Worm (Caenorhabditis elegans): ENCODE results near the gene T22F3.8.

T22F3.8 gene

ce11 chrV:3613042-3613441 lies 7.8 kb upstream of the T22F3.8 start:
- TF ChIP-seq bed-2 (GFP tag; IDR thresholded peaks at IDR 0.05) (no peak), zim-3 (tag; optimal IDR thresholded peaks at IDR 0.05) (no peak), zfh-2 (GFP tag; conservative IDR thresholded peaks at IDR 0.05) (peak; percentile 58; the same call in 1 of the 2 replicates), lir-1 (GFP tag; conservative IDR thresholded peaks at IDR 0.05) (no peak), tbp1 (GFP tag; optimal IDR thresholded peaks at IDR 0.05) (no peak), ztf-25 (GFP tag; IDR thresholded peaks at IDR 0.05) (no peak), nfya-2 (GFP tag; IDR thresholded peaks at IDR 0.05) (no peak), B0035.1 (tag; optimal IDR thresholded peaks at IDR 0.05) (no peak)

- TF ChIP-seq snpc-3.4 (tag; optimal IDR thresholded peaks at IDR 0.05) (no peak), madf-8 (GFP tag; conservative IDR thresholded peaks at IDR 0.05) (no peak), F22D6.2 (tag; optimal IDR thresholded peaks at IDR 0.05) (no peak), hlh-12 (tag; optimal IDR thresholded peaks at IDR 0.05) (no peak), F23B12.7 (tag; optimal IDR thresholded peaks at IDR 0.05; ENCODE audit: insufficient read depth) (no peak), unc-62 (GFP tag; optimal IDR thresholded peaks at IDR 0.05) (no peak), lin-54 (GFP tag; optimal IDR thresholded peaks at IDR 0.05) (no peak), rcor-1 (GFP tag; IDR thresholded peaks at IDR 0.05) (no peak), snpc-4 (GFP tag; optimal IDR thresholded peaks at IDR 0.05) (no peak), snpc-4 (tag; optimal IDR thresholded peaks at IDR 0.05) (no peak), akir-1 (GFP tag; optimal IDR thresholded peaks at IDR 0.05) (no peak), lir-1 (GFP tag; conservative IDR thresholded peaks at IDR 0.05) (no peak)
These were observed 6.4 kb upstream of the T22F3.8 start, which contains the start of gene T22F3.10 for ce11 chrV:3611654-3612053. TSS of gene T22F3.10 (minus strand) at chrV:3611754.

ce11 chrV:3610709-3611108 lies 5.5 kb upstream of the T22F3.8 start:
- TF ChIP-seq F57C9.4 (tag; optimal IDR thresholded peaks at IDR 0.05) = no peak
- no peak for TF ChIP-seq madf-6 (GFP tag; IDR thresholded peaks at IDR 0.05)
- no peak for TF ChIP-seq rec-8 (tag; optimal IDR thresholded peaks at IDR 0.05)
- no peak for TF ChIP-seq F33H1.4 (GFP tag; IDR thresholded peaks at IDR 0.05)
- no peak for TF ChIP-seq ceh-58 (GFP tag; IDR thresholded peaks at IDR 0.05)
- TF ChIP-seq let-607 (tag; optimal IDR thresholded peaks at IDR 0.05) = no peak
- TF ChIP-seq ztf-25 (GFP tag; IDR thresholded peaks at IDR 0.05) = no peak
- no peak for TF ChIP-seq aptf-2 (GFP tag; conservative IDR thresholded peaks at IDR 0.05)
- no peak for TF ChIP-seq sptf-2 (GFP tag; optimal IDR thresholded peaks at IDR 0.05)
- TF ChIP-seq repo-1 (tag; optimal IDR thresholded peaks at IDR 0.05) = no peak
- no peak for TF ChIP-seq let-526 (GFP tag; IDR thresholded peaks at IDR 0.05)
- TF ChIP-seq Y53G8AR.9 (GFP tag; conservative IDR thresholded peaks at IDR 0.05) = no peak
- no peak for TF ChIP-seq B0261.1 (tag; optimal IDR thresholded peaks at IDR 0.05)
- no peak for TF ChIP-seq nhr-179 (tag; optimal IDR thresholded peaks at IDR 0.05)

- TF ChIP-seq F57C9.4 (tag; optimal IDR thresholded peaks at IDR 0.05) = no peak
- TF ChIP-seq hlh-26 (GFP tag; conservative IDR thresholded peaks at IDR 0.05) = no peak
- TF ChIP-seq nhr-80 (tag; optimal IDR thresholded peaks at IDR 0.05) = no peak
- no peak for TF ChIP-seq hrde-1 (tag; optimal IDR thresholded peaks at IDR 0.05; ENCODE audit: borderline replicate concordance)
- no peak for TF ChIP-seq die-1 (tag; optimal IDR thresholded peaks at IDR 0.05)
- TF ChIP-seq Y79H2A.3 (GFP tag; conservative IDR thresholded peaks at IDR 0.05) = no peak
- no peak for TF ChIP-seq T26A5.8 (tag; optimal IDR thresholded peaks at IDR 0.05)
- no peak for TF ChIP-seq F22D6.2 (tag; optimal IDR thresholded peaks at IDR 0.05)
- TF ChIP-seq hlh-12 (tag; optimal IDR thresholded peaks at IDR 0.05) = no peak
- no peak for TF ChIP-seq ceh-40 (GFP tag; IDR thresholded peaks at IDR 0.05)
These were observed 1.2 kb upstream of the T22F3.8 start for ce11 chrV:3606391-3606790.

All from whole organism, young adult.